Fruit fly (Drosophila melanogaster) whole organism, wandering third instar larva: ENCODE results near the gene GIIIspla2.

Source experiments
- Myc ChIP-seq: fragments of >200 bp; optimal IDR thresholded peaks from 2 replicates; lab custom pipeline; 2017
- OdsH ChIP-seq: fragments of 200-800 bp; sonication (Bioruptor generic); optimal IDR thresholded peaks from 2 replicates; lab custom pipeline; 2016; ENCODE audit warnings: missing biosample characterization, mild to moderate bottlenecking, missing genetic modification characterization
- usp ChIP-seq: fragments of >200 bp; optimal IDR thresholded peaks from 2 replicates; lab custom pipeline; 2017; ENCODE audit warnings: missing biosample characterization, missing genetic modification characterization

- TF ChIP-seq Myc (lab: Kevin White, UChicago) (no peak), OdsH (GFP tag; lab: Kevin White, UChicago) (no peak), usp (GFP tag; lab: Kevin White, UChicago) (no peak)
These were observed 45.4 kb downstream of the GIIIspla2 start for dm6 chrX:8202724-8203362.
